Worm (Caenorhabditis elegans): Measurements from ENCODE around the gene F41E7.7.
A peak's percentile ranks its signal among the peaks of the same experiment; 100 is the strongest.

Gene F41E7.7

DNA sequence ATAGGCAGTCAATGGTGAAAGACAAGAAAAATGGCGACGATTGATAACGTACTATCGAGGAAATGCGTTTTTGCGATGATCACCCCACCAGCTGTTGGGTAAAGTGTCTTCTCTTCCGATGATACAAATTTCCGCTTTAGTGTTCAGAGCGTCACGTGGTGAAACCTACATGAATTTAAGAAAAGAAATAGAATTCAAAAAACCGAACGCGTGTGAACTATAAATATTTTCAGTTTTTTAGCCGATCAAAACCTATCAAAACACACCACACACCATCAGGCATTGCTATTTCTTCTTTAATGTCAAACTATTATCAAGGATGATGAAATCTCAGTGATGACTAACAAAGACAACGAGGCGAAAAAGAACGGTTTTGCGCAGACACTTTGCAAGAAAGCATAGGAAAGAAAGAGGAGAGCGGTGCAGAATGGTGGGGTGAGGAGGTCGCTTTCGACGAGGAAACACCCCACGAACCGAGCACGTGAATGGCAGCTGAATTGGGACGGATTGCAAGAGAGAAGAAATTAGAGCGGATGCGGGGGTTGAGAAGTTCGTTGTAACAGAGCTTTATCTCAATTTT, 24.5 kb downstream of the F41E7.7 start:
- TF ChIP-seq hmbx-1 (tag; optimal IDR thresholded peaks at IDR 0.05): no peak
- no peak for TF ChIP-seq tbx-37 (GFP tag; conservative IDR thresholded peaks at IDR 0.05)
- no peak for TF ChIP-seq scrt-1 (GFP tag; IDR thresholded peaks at IDR 0.05)
- TF ChIP-seq ama-1 (optimal IDR thresholded peaks at IDR 0.05): no peak
- TF ChIP-seq flt-1 (GFP tag; IDR thresholded peaks at IDR 0.05): no peak
- TF ChIP-seq tbx-11 (GFP tag; IDR thresholded peaks at IDR 0.05): no peak
- no peak for TF ChIP-seq aly-1 (tag; optimal IDR thresholded peaks at IDR 0.05)
- TF ChIP-seq pes-1 (GFP tag; IDR thresholded peaks at IDR 0.05): no peak
- no peak for TF ChIP-seq sea-1 (GFP tag; conservative IDR thresholded peaks at IDR 0.05)
- no peak for TF ChIP-seq tra-4 (tag; optimal IDR thresholded peaks at IDR 0.05)
- no peak for TF ChIP-seq hnd-1 (tag; optimal IDR thresholded peaks at IDR 0.05)
- TF ChIP-seq B0310.2 (tag; optimal IDR thresholded peaks at IDR 0.05): no peak
- no peak for TF ChIP-seq F13C5.2 (tag; optimal IDR thresholded peaks at IDR 0.05)
- no peak for TF ChIP-seq hmg-4 (GFP tag; optimal IDR thresholded peaks at IDR 0.05)
- TF ChIP-seq ceh-13 (GFP tag; optimal IDR thresholded peaks at IDR 0.05): no peak
- TF ChIP-seq ceh-36 (tag; optimal IDR thresholded peaks at IDR 0.05): no peak
- no peak for TF ChIP-seq ets-7 (tag; optimal IDR thresholded peaks at IDR 0.05)

DNA sequence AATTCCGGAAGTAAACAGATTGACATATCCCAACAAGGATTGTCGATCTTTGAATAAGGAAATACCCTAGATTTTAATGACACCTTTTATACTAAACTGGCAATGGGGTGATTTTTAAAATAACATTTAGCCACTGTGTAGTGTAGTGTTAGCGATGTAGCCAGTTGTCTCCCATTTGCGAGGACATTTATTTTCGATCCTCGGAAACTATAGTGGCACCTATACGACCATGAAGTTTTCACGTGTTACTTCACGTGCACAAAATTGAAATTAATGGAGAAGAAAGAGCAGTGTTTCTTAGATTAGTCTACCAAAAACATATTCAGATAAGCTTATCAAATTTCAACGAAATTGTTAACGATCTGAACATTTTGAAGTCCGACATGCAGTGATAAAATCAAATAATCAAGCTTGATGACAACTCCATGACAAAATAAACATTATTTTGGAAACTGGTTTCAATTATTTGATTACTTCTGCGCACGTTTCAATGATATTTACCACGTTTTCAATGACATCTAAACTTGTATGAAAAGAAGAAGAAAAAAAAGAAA, 25.8 kb downstream of the F41E7.7 start, which contains the start of gene R07E3.4:
Gene R07E3.4 (minus strand): TSS at position 51 of the 554 bp plus-strand sequence.
- TF ChIP-seq flt-1 (GFP tag; IDR thresholded peaks at IDR 0.05): no peak
- no peak for TF ChIP-seq pes-1 (GFP tag; IDR thresholded peaks at IDR 0.05)
- no peak for TF ChIP-seq hnd-1 (tag; optimal IDR thresholded peaks at IDR 0.05)
- TF ChIP-seq tra-4 (tag; optimal IDR thresholded peaks at IDR 0.05): no peak
- TF ChIP-seq tbx-37 (GFP tag; conservative IDR thresholded peaks at IDR 0.05): no peak
- no peak for TF ChIP-seq F13C5.2 (tag; optimal IDR thresholded peaks at IDR 0.05)

DNA sequence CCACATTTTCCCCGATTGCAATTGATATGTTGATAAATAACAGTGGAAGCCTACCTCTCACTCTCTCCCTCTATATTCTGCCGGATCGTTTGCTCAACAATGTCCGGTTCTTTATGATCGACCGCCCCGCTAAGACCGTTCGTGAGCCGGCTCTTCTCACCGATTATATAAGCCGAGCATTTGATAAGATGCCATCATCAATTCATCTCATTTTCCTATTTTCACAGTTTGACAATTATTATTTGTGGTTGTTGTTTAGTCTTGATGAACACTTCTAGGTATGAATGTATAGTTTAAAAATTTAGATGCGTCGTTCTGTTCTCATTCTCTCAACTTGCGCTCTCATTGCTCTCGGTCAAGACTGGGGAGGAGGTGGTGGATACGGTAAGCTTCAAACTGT, 28.5 kb downstream of the F41E7.7 start, which contains the start of gene idpa-3:
Gene idpa-3 (plus strand): TSS at position 301 of the 400 bp plus-strand sequence.
- TF ChIP-seq scrt-1 (GFP tag; IDR thresholded peaks at IDR 0.05) (no peak), F13C5.2 (tag; optimal IDR thresholded peaks at IDR 0.05) (no peak), tbx-11 (GFP tag; IDR thresholded peaks at IDR 0.05) (no peak), B0310.2 (tag; optimal IDR thresholded peaks at IDR 0.05) (no peak), hmg-4 (GFP tag; optimal IDR thresholded peaks at IDR 0.05) (no peak), flt-1 (GFP tag; IDR thresholded peaks at IDR 0.05) (no peak), ama-1 (optimal IDR thresholded peaks at IDR 0.05) (no peak), aly-1 (tag; optimal IDR thresholded peaks at IDR 0.05) (no peak), ceh-36 (tag; optimal IDR thresholded peaks at IDR 0.05) (no peak), tra-4 (tag; optimal IDR thresholded peaks at IDR 0.05) (no peak), sea-1 (GFP tag; conservative IDR thresholded peaks at IDR 0.05) (no peak), hmbx-1 (tag; optimal IDR thresholded peaks at IDR 0.05) (no peak), ceh-13 (GFP tag; optimal IDR thresholded peaks at IDR 0.05) (no peak), pes-1 (GFP tag; IDR thresholded peaks at IDR 0.05) (no peak)

DNA sequence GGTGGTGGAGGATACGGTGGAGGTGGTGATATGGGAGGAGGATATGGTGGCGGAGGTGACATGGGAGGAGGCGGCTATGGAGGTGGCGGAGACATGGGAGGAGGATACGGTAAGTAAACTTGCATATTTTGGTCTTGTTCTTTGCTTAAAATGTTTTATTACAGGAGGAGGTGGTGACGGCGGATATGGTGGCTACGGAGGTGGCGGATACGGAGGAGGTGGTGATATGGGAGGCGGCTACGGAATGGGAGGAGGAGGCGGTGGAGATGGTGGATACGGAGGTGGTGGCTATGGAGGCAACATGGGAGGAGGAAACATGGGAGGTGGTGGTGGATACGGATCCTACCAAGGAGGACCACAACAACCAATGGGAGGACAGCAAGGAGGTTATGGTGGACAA, 29.0 kb downstream of the F41E7.7 start:
- TF ChIP-seq aly-1 (tag; optimal IDR thresholded peaks at IDR 0.05) (peak; percentile 51), ama-1 (optimal IDR thresholded peaks at IDR 0.05) (no peak), tbx-37 (GFP tag; conservative IDR thresholded peaks at IDR 0.05) (0 out of 2 replicates have a peak, but pooled peaks have one; percentile 24)

DNA sequence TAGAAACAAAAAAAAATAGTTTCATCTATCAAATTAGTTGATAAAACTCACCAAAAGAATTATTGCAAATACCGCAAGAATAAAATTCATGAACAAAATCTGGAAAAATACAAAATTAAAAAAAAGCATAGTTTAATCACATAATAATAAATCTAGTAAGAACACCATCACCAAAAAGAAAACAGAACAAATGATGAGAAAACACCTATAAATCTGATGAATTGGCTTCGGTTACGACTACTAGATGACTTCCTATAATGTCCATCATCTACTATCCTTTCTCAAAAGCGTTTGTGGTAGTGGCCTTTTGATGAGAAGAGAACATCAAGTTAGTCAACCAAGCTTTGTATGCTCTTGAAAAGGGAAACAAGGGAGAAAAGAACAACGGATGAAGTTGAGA, 30.5 kb downstream of the F41E7.7 start, which contains the start of gene cut-5:
Gene cut-5 (minus strand): TSS at position 101 of the 400 bp plus-strand sequence.
- TF ChIP-seq tbx-11 (GFP tag; IDR thresholded peaks at IDR 0.05): no peak
- TF ChIP-seq B0310.2 (tag; optimal IDR thresholded peaks at IDR 0.05): no peak
- TF ChIP-seq scrt-1 (GFP tag; IDR thresholded peaks at IDR 0.05): no peak
- no peak for TF ChIP-seq ets-7 (tag; optimal IDR thresholded peaks at IDR 0.05)
- no peak for TF ChIP-seq ceh-13 (GFP tag; optimal IDR thresholded peaks at IDR 0.05)
- no peak for TF ChIP-seq pes-1 (GFP tag; IDR thresholded peaks at IDR 0.05)
- no peak for TF ChIP-seq sea-1 (GFP tag; conservative IDR thresholded peaks at IDR 0.05)
- TF ChIP-seq hmbx-1 (tag; optimal IDR thresholded peaks at IDR 0.05): no peak
- no peak for TF ChIP-seq F13C5.2 (tag; optimal IDR thresholded peaks at IDR 0.05)
- no peak for TF ChIP-seq flt-1 (GFP tag; IDR thresholded peaks at IDR 0.05)
- no peak for TF ChIP-seq ceh-36 (tag; optimal IDR thresholded peaks at IDR 0.05)
- no peak for TF ChIP-seq ama-1 (optimal IDR thresholded peaks at IDR 0.05)
- TF ChIP-seq tra-4 (tag; optimal IDR thresholded peaks at IDR 0.05): no peak
- TF ChIP-seq aly-1 (tag; optimal IDR thresholded peaks at IDR 0.05): no peak
- TF ChIP-seq tbx-37 (GFP tag; conservative IDR thresholded peaks at IDR 0.05): no peak
- no peak for TF ChIP-seq hnd-1 (tag; optimal IDR thresholded peaks at IDR 0.05)
- TF ChIP-seq hmg-4 (GFP tag; optimal IDR thresholded peaks at IDR 0.05): no peak

DNA sequence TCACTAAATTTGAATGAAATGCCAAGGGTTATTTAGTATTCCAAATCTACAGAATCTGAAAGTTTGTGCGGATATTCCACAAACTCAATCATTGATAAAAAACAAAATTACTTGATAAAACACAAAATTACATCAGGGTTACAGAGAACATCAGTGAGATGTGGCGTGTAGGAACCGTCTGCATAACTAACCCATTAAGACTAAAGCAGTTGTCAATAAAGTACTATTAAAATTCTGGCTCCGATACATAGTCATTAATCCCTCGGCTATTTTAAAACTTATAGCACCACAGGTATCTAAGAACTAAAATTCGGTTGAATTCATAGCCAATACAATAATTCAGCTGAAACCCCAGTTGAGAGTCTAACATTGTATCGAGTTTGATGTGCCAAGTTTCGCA, 31.2 kb downstream of the F41E7.7 start:
- TF ChIP-seq ceh-36 (tag; optimal IDR thresholded peaks at IDR 0.05) (no peak), ceh-13 (GFP tag; optimal IDR thresholded peaks at IDR 0.05) (no peak), hmg-4 (GFP tag; optimal IDR thresholded peaks at IDR 0.05) (no peak), hnd-1 (tag; optimal IDR thresholded peaks at IDR 0.05) (no peak), tra-4 (tag; optimal IDR thresholded peaks at IDR 0.05) (no peak), tbx-11 (GFP tag; IDR thresholded peaks at IDR 0.05) (no peak), aly-1 (tag; optimal IDR thresholded peaks at IDR 0.05) (no peak), hmbx-1 (tag; optimal IDR thresholded peaks at IDR 0.05) (no peak), pes-1 (GFP tag; IDR thresholded peaks at IDR 0.05) (no peak), ets-7 (tag; optimal IDR thresholded peaks at IDR 0.05) (no peak), scrt-1 (GFP tag; IDR thresholded peaks at IDR 0.05) (no peak), flt-1 (GFP tag; IDR thresholded peaks at IDR 0.05) (no peak), ama-1 (optimal IDR thresholded peaks at IDR 0.05) (no peak), B0310.2 (tag; optimal IDR thresholded peaks at IDR 0.05) (no peak), sea-1 (GFP tag; conservative IDR thresholded peaks at IDR 0.05) (no peak), F13C5.2 (tag; optimal IDR thresholded peaks at IDR 0.05) (no peak), tbx-37 (GFP tag; conservative IDR thresholded peaks at IDR 0.05) (no peak)

DNA sequence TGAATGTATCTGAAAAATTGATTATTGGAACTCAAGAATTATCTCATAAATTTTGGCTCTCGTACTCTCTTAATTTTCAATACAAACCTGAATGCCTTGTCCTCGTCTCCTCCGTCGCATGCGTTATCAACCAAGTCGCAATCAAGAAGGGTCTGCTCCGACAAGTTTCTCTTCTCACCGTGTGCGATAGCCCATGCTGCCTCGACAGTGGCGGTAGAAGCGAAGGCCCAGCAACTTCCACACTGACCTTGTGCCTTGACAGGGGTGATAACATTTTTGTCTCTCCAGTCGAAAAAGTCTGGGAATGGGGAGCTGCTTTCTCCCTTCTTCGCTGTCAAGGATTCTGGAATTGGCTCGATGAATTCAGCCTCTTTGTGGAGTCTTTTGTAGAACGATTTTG, 32.4 kb downstream of the F41E7.7 start:
- no peak for TF ChIP-seq hnd-1 (tag; optimal IDR thresholded peaks at IDR 0.05)
- TF ChIP-seq sea-1 (GFP tag; conservative IDR thresholded peaks at IDR 0.05): no peak
- TF ChIP-seq aly-1 (tag; optimal IDR thresholded peaks at IDR 0.05): no peak
- no peak for TF ChIP-seq B0310.2 (tag; optimal IDR thresholded peaks at IDR 0.05)
- no peak for TF ChIP-seq ets-7 (tag; optimal IDR thresholded peaks at IDR 0.05)
- TF ChIP-seq ceh-13 (GFP tag; optimal IDR thresholded peaks at IDR 0.05): no peak
- TF ChIP-seq tbx-37 (GFP tag; conservative IDR thresholded peaks at IDR 0.05): no peak
- TF ChIP-seq hmbx-1 (tag; optimal IDR thresholded peaks at IDR 0.05): no peak
- no peak for TF ChIP-seq hmg-4 (GFP tag; optimal IDR thresholded peaks at IDR 0.05)
